Fruit fly (Drosophila melanogaster): ENCODE data around the gene Sap130.

- TF ChIP-seq Myc (optimal IDR thresholded peaks at IDR 0.05) = no peak
- TF ChIP-seq ttk (optimal IDR thresholded peaks at IDR 0.05) = no peak
- TF ChIP-seq psq (optimal IDR thresholded peaks at IDR 0.05) = no peak
- TF ChIP-seq h (optimal IDR thresholded peaks at IDR 0.05) = no peak
- TF ChIP-seq insv (optimal IDR thresholded peaks at IDR 0.05) = no peak
These were observed 28.3 kb downstream of the Sap130 start for dm6 chr3L:12833864-12834525.
